Worm (Caenorhabditis elegans) whole organism, young adult: ENCODE measurements around the gene F32D8.11.

Experiments used
- B0261.1 ChIP-seq: sonication (generic microtip); optimal IDR thresholded peaks from 2 replicates; lab custom pipeline; 2016; ENCODE audit warnings: mild to moderate bottlenecking, missing genetic modification characterization, moderate library complexity, missing compliant biosample characterization
- B0336.3 ChIP-seq: fragments of 200-800 bp; sonication (Bioruptor generic); IDR thresholded peaks from 2 replicates; pipeline ENCODE4 v1.3.6; 2022; ENCODE audit warnings: missing genetic modification characterization, missing compliant biosample characterization
- C06A6.2 ChIP-seq: fragments of 200-800 bp; sonication (Bioruptor generic); conservative IDR thresholded peaks from 2 replicates; pipeline ENCODE4 v1.3.6; 2022; ENCODE audit warnings: missing genetic modification characterization, missing compliant biosample characterization
- F22D6.2 ChIP-seq: sonication (generic microtip); optimal IDR thresholded peaks from 2 replicates; lab custom pipeline; 2016; ENCODE audit warnings: mild to moderate bottlenecking, missing genetic modification characterization, missing compliant biosample characterization
- F23B12.7 ChIP-seq: sonication (generic microtip); optimal IDR thresholded peaks from 2 replicates; lab custom pipeline; 2017; ENCODE audit warnings: missing genetic modification characterization, mild to moderate bottlenecking, missing compliant biosample characterization, antibody characterized with exemption, moderate library complexity; ENCODE audit not compliant: insufficient read depth
- F52B5.7 ChIP-seq: sonication (generic microtip); optimal IDR thresholded peaks from 2 replicates; lab custom pipeline; 2016; ENCODE audit warnings: mild to moderate bottlenecking, missing genetic modification characterization, missing compliant biosample characterization
- T26A5.8 ChIP-seq: sonication (generic microtip); optimal IDR thresholded peaks from 2 replicates; lab custom pipeline; 2016; ENCODE audit warnings: missing genetic modification characterization, missing compliant biosample characterization
- ama-1 ChIP-seq, 3 experiments: fragments of 150-350 bp in 1 of 3; sonication (generic microtip) in 2 of 3; optimal IDR thresholded peaks; 2 replicates each; lab custom pipeline; 2014 to 2018; ENCODE audit warnings: missing biosample characterization in 2 of 3, missing genetic modification characterization in 2 of 3, missing genetic modification reagents in 2 of 3
- aptf-2 ChIP-seq: fragments of 200-800 bp; sonication (Bioruptor generic); conservative IDR thresholded peaks from 2 replicates; pipeline ENCODE4 v1.3.6; 2022; ENCODE audit warnings: missing genetic modification reagents, missing genetic modification characterization, missing compliant biosample characterization
- attf-6 ChIP-seq: fragments of 200-800 bp; sonication (Bioruptor generic); IDR thresholded peaks from 2 replicates; pipeline ENCODE4 v1.3.6; 2022; ENCODE audit warnings: missing genetic modification reagents, missing genetic modification characterization, missing compliant biosample characterization
- ccch-3 ChIP-seq: fragments of 200-800 bp; sonication (Bioruptor generic); optimal IDR thresholded peaks from 2 replicates; lab custom pipeline; 2018; ENCODE audit warnings: mild to moderate bottlenecking, missing genetic modification characterization, missing compliant biosample characterization
- cebp-1 ChIP-seq, 2 experiments: fragments of 200-800 bp in 1 of 2; sonication (Bioruptor generic) in 1 of 2; sonication (generic microtip) in 1 of 2; IDR thresholded peaks in 1 of 2; optimal IDR thresholded peaks in 1 of 2; 2 replicates each; pipeline versions ENCODE4 v1.3.6 to Lab custom; 2017 to 2022; ENCODE audit warnings: missing compliant biosample characterization in 2 of 2, missing genetic modification characterization in 2 of 2, mild to moderate bottlenecking in 1 of 2, missing genetic modification reagents in 1 of 2, moderate library complexity in 1 of 2
- ceh-79 ChIP-seq: sonication (generic microtip); optimal IDR thresholded peaks from 2 replicates; lab custom pipeline; 2017; ENCODE audit warnings: mild to moderate bottlenecking, missing genetic modification characterization, missing compliant biosample characterization
- dox-1 ChIP-seq: fragments of 200-800 bp; sonication (Bioruptor generic); IDR thresholded peaks from 2 replicates; pipeline ENCODE4 v1.3.6; 2022; ENCODE audit warnings: missing genetic modification reagents, missing genetic modification characterization, missing compliant biosample characterization
- efl-1 ChIP-seq: fragments of 150-350 bp; optimal IDR thresholded peaks from 2 replicates; lab custom pipeline; 2014; ENCODE audit warnings: missing biosample characterization, missing genetic modification reagents, missing genetic modification characterization
- egl-18 ChIP-seq: fragments of 200-800 bp; sonication (Bioruptor generic); IDR thresholded peaks from 2 replicates; pipeline ENCODE4 v1.3.6; 2022; ENCODE audit warnings: missing genetic modification reagents, missing genetic modification characterization, missing compliant biosample characterization
- ekl-4 ChIP-seq: fragments of 200-800 bp; sonication (Bioruptor generic); IDR thresholded peaks from 2 replicates; pipeline ENCODE4 v1.3.6; 2022; ENCODE audit warnings: missing genetic modification reagents, missing genetic modification characterization, missing compliant biosample characterization
- hmg-20 ChIP-seq: fragments of 200-800 bp; sonication (Bioruptor generic); IDR thresholded peaks from 2 replicates; pipeline ENCODE4 v1.3.6; 2022; ENCODE audit warnings: missing genetic modification reagents, missing genetic modification characterization, missing compliant biosample characterization
- hsf-1 ChIP-seq: fragments of 200-800 bp; sonication (Bioruptor generic); IDR thresholded peaks from 2 replicates; pipeline ENCODE4 v1.3.6; 2022; ENCODE audit warnings: missing genetic modification reagents, missing genetic modification characterization, missing compliant biosample characterization
- lsl-1 ChIP-seq: fragments of 200-800 bp; sonication (Bioruptor generic); optimal IDR thresholded peaks from 2 replicates; lab custom pipeline; 2018; ENCODE audit warnings: mild to moderate bottlenecking, missing genetic modification characterization, moderate library complexity, missing compliant biosample characterization
- lsy-27 ChIP-seq: sonication (generic microtip); optimal IDR thresholded peaks from 2 replicates; lab custom pipeline; 2017; ENCODE audit warnings: missing genetic modification characterization, mild to moderate bottlenecking, missing compliant biosample characterization, antibody characterized with exemption, missing genotype, borderline replicate concordance; ENCODE audit not compliant: insufficient read depth
- madf-10 ChIP-seq: sonication (generic microtip); optimal IDR thresholded peaks from 2 replicates; lab custom pipeline; 2016; ENCODE audit warnings: mild to moderate bottlenecking, missing genetic modification characterization, missing compliant biosample characterization
- madf-3 ChIP-seq: fragments of 200-800 bp; sonication (Bioruptor generic); IDR thresholded peaks from 2 replicates; pipeline ENCODE4 v1.3.6; 2022; ENCODE audit warnings: missing genetic modification reagents, missing genetic modification characterization, missing compliant biosample characterization
- madf-6 ChIP-seq: fragments of 200-800 bp; sonication (Bioruptor generic); IDR thresholded peaks from 2 replicates; pipeline ENCODE4 v1.3.6; 2022; ENCODE audit warnings: missing genetic modification reagents, missing genetic modification characterization, missing compliant biosample characterization
- mel-28 ChIP-seq: sonication (generic microtip); optimal IDR thresholded peaks from 2 replicates; lab custom pipeline; 2016; ENCODE audit warnings: borderline replicate concordance, mild to moderate bottlenecking, missing genetic modification characterization, missing compliant biosample characterization
- nfyb-1 ChIP-seq: fragments of 200-800 bp; sonication (Bioruptor generic); IDR thresholded peaks from 2 replicates; pipeline ENCODE4 v1.3.6; 2022; ENCODE audit warnings: missing genetic modification reagents, missing genetic modification characterization, missing compliant biosample characterization
- nhr-80 ChIP-seq: sonication (generic microtip); optimal IDR thresholded peaks from 2 replicates; lab custom pipeline; 2016; ENCODE audit warnings: missing genetic modification characterization, missing compliant biosample characterization
- pbrm-1 ChIP-seq: fragments of 200-800 bp; sonication (Bioruptor generic); IDR thresholded peaks from 2 replicates; pipeline ENCODE4 v1.3.6; 2022; ENCODE audit warnings: missing genetic modification reagents, missing genetic modification characterization, missing compliant biosample characterization
- rcor-1 ChIP-seq: fragments of 200-800 bp; sonication (Bioruptor generic); IDR thresholded peaks from 2 replicates; pipeline ENCODE4 v1.3.6; 2022; ENCODE audit warnings: missing genetic modification reagents, missing genetic modification characterization, missing compliant biosample characterization
- rec-8 ChIP-seq, 2 experiments: sonication (generic microtip); optimal IDR thresholded peaks; 2 replicates each; lab custom pipeline; 2016; ENCODE audit warnings: mild to moderate bottlenecking in 2 of 2, missing genetic modification characterization in 2 of 2, missing genetic modification reagents in 2 of 2, missing genotype in 2 of 2, missing biosample characterization in 1 of 2, missing compliant biosample characterization in 1 of 2, moderate library complexity in 1 of 2
- repo-1 ChIP-seq: sonication (generic microtip); optimal IDR thresholded peaks from 2 replicates; lab custom pipeline; 2017; ENCODE audit warnings: mild to moderate bottlenecking, missing genetic modification characterization, missing compliant biosample characterization
- rpc-1 ChIP-seq, 2 experiments: fragments of 150-350 bp in 1 of 2; sonication (generic microtip) in 1 of 2; optimal IDR thresholded peaks; 2 replicates each; lab custom pipeline; 2014 to 2018; ENCODE audit warnings: missing biosample characterization in 1 of 2, missing genetic modification characterization in 1 of 2, missing genetic modification reagents in 1 of 2, missing genotype in 1 of 2
- tbp1 ChIP-seq: fragments of 200-800 bp; sonication (Bioruptor generic); optimal IDR thresholded peaks from 2 replicates; lab custom pipeline; 2018; ENCODE audit warnings: mild to moderate bottlenecking, missing genetic modification characterization, missing compliant biosample characterization
- ztf-28 ChIP-seq: fragments of 200-800 bp; sonication (Bioruptor generic); IDR thresholded peaks from 2 replicates; pipeline ENCODE4 v1.3.6; 2022; ENCODE audit warnings: missing genetic modification reagents, missing genetic modification characterization, missing compliant biosample characterization

F32D8.11 gene

ce11 chrV:10903748-10904147, 14.8 kb upstream of the F32D8.11 start, which contains the start of gene F32D8.15:
TSS of gene F32D8.15 (plus strand) at chrV:10904048.
- TF ChIP-seq lsl-1 (no peak), T26A5.8 (tag; lab: Kevin White, UChicago) (no peak), efl-1 (no peak), ceh-79 (tag; lab: Kevin White, UChicago) (no peak), hsf-1 (no peak), hmg-20 (GFP tag; lab: Robert Waterston, UW) (no peak), ama-1 (optimal IDR thresholded peaks at IDR 0.05; lab: Kevin White, UChicago) (no peak), ama-1 (GFP tag; optimal IDR thresholded peaks at IDR 0.05; lab: Kevin White, UChicago) (no peak), F23B12.7 (no peak), madf-3 (GFP tag; lab: Robert Waterston, UW) (no peak), mel-28 (tag; lab: Kevin White, UChicago) (no peak), lsy-27 (no peak), tbp1 (no peak), madf-10 (tag; lab: Kevin White, UChicago) (no peak), nfyb-1 (GFP tag; lab: Robert Waterston, UW) (no peak), aptf-2 (GFP tag; lab: Robert Waterston, UW) (no peak), F22D6.2 (tag; lab: Kevin White, UChicago) (no peak)

ce11 chrV:10902682-10903081, 13.7 kb upstream of the F32D8.11 start, which contains the start of gene F32D8.8:
TSS of gene F32D8.8 (minus strand) at chrV:10902782.
- TF ChIP-seq egl-18 (no peak), cebp-1 (GFP tag; IDR thresholded peaks at IDR 0.05; lab: Robert Waterston, UW) (no peak), cebp-1 (tag; optimal IDR thresholded peaks at IDR 0.05; lab: Kevin White, UChicago) (no peak), C06A6.2 (no peak), ztf-28 (GFP tag; lab: Robert Waterston, UW) (no peak), ekl-4 (GFP tag; lab: Robert Waterston, UW) (no peak), ccch-3 (GFP tag; lab: Kevin White, UChicago) (no peak), F52B5.7 (tag; lab: Kevin White, UChicago) (no peak)
- TF ChIP-seq, all 124 proteins: peak for 0

ce11 chrV:10901125-10901524, 12.2 kb upstream of the F32D8.11 start, which contains the start of gene spp-16:
TSS of gene spp-16 (minus strand) at chrV:10901303.
- TF ChIP-seq attf-6 (GFP tag; lab: Robert Waterston, UW) (no peak), nhr-80 (tag; lab: Kevin White, UChicago) (peak; percentile 50)

- TF ChIP-seq dox-1 (GFP tag; lab: Robert Waterston, UW) (no peak), rcor-1 (GFP tag; lab: Robert Waterston, UW) (no peak), B0261.1 (tag; lab: Kevin White, UChicago) (no peak), aptf-2 (GFP tag; lab: Robert Waterston, UW) (no peak), ztf-28 (GFP tag; lab: Robert Waterston, UW) (no peak), nfyb-1 (GFP tag; lab: Robert Waterston, UW) (no peak), mel-28 (tag; lab: Kevin White, UChicago) (no peak), nhr-80 (tag; lab: Kevin White, UChicago) (no peak), B0336.3 (no peak), rpc-1 (optimal IDR thresholded peaks at IDR 0.05; lab: Kevin White, UChicago) (no peak), rpc-1 (tag; optimal IDR thresholded peaks at IDR 0.05; lab: Kevin White, UChicago) (no peak), rec-8 (tag; optimal IDR thresholded peaks at IDR 0.05; lab: Kevin White, UChicago) (no peak), pbrm-1 (no peak), ccch-3 (GFP tag; lab: Kevin White, UChicago) (no peak), repo-1 (tag; lab: Kevin White, UChicago) (no peak), madf-6 (GFP tag; lab: Robert Waterston, UW) (no peak), ekl-4 (GFP tag; lab: Robert Waterston, UW) (no peak)
- TF ChIP-seq, all 124 proteins: peak for 0
Measured at ce11 chrV:10898629-10899028, 9.7 kb upstream of the F32D8.11 start.
